Fruit fly (Drosophila melanogaster) whole organism, adult: ENCODE results near the gene Pgk.
A peak's percentile ranks its signal among the peaks of the same experiment; 100 is the strongest.

Source experiments
- CG1620 ChIP-seq: fragments of 200-800 bp; sonication (Bioruptor generic); optimal IDR thresholded peaks from 2 replicates; lab custom pipeline; 2016; ENCODE audit warnings: missing biosample characterization, missing genetic modification characterization
- CG7045 ChIP-seq: fragments of 200-800 bp; sonication (Bioruptor generic); optimal IDR thresholded peaks from 2 replicates; lab custom pipeline; 2017; ENCODE audit warnings: missing biosample characterization, mild to moderate bottlenecking, missing genetic modification characterization
- CG7101 ChIP-seq: fragments of 200-800 bp; sonication (Bioruptor generic); optimal IDR thresholded peaks from 2 replicates; lab custom pipeline; 2018; ENCODE audit warnings: missing biosample characterization, mild to moderate bottlenecking, missing genetic modification characterization, moderate library complexity
- Clk ChIP-seq: fragments of 200-800 bp; sonication (Bioruptor generic); optimal IDR thresholded peaks from 2 replicates; lab custom pipeline; 2017; ENCODE audit warnings: missing biosample characterization, missing genetic modification characterization
- Hr96 ChIP-seq: fragments of 200-800 bp; sonication (Bioruptor generic); optimal IDR thresholded peaks from 2 replicates; lab custom pipeline; 2016; ENCODE audit warnings: missing biosample characterization, missing genetic modification characterization
- cnc ChIP-seq, 2 experiments: fragments of >200 bp; optimal IDR thresholded peaks; 2 replicates each; lab custom pipeline; 2017
- kay ChIP-seq: fragments of 200-800 bp; sonication (Bioruptor generic); peaks from one replicate; lab custom pipeline; 2016; ENCODE audit warnings: missing biosample characterization, missing genetic modification characterization, borderline replicate concordance
- tj ChIP-seq: fragments of 200-800 bp; sonication (Bioruptor generic); optimal IDR thresholded peaks from 3 replicates; lab custom pipeline; 2017; ENCODE audit warnings: missing biosample characterization, mild to moderate bottlenecking, missing genetic modification characterization, moderate library complexity
- toe ChIP-seq: fragments of 200-800 bp; sonication (Bioruptor generic); optimal IDR thresholded peaks from 2 replicates; lab custom pipeline; 2016; ENCODE audit warnings: missing biosample characterization, missing genetic modification characterization

dm6 chr2L:2734946-2735345 lies 17.9 kb downstream of the Pgk start:
- TF ChIP-seq tj (GFP tag; lab: Kevin White, UChicago) (no peak), Hr96 (GFP tag; lab: Kevin White, UChicago) (no peak), CG7101 (tag; lab: Kevin White, UChicago) (no peak), Clk (no peak), kay (no peak), cnc (optimal IDR thresholded peaks at IDR 0.05; lab: Kevin White, UChicago) (no peak), toe (GFP tag; lab: Kevin White, UChicago) (no peak), CG1620 (GFP tag; lab: Kevin White, UChicago) (peak; percentile 11), CG7045 (GFP tag; lab: Kevin White, UChicago) (no peak)
